Worm (Caenorhabditis elegans) whole organism, L3 larva: ENCODE data around the gene fbxc-32.

Experiments used
- ZK546.5 ChIP-seq: sonication (generic microtip); optimal IDR thresholded peaks from 2 replicates; lab custom pipeline; 2017; ENCODE audit warnings: missing biosample characterization, missing genetic modification characterization
- ceh-28 ChIP-seq: fragments of 150-350 bp; optimal IDR thresholded peaks from 2 replicates; lab custom pipeline; 2014; ENCODE audit warnings: missing biosample characterization, missing genetic modification reagents, missing genetic modification characterization
- daf-12 ChIP-seq: fragments of 150-350 bp; optimal IDR thresholded peaks from 2 replicates; lab custom pipeline; 2014; ENCODE audit warnings: missing biosample characterization, missing genetic modification reagents, missing genetic modification characterization
- egl-27 ChIP-seq: sonication (generic microtip); optimal IDR thresholded peaks from 4 replicates; lab custom pipeline; 2017; ENCODE audit warnings: missing biosample characterization, missing genetic modification reagents, missing genetic modification characterization
- elt-2 ChIP-seq: sonication (generic microtip); optimal IDR thresholded peaks from 2 replicates; lab custom pipeline; 2016; ENCODE audit warnings: missing genetic modification reagents, mild to moderate bottlenecking, missing genetic modification characterization, missing compliant biosample characterization
- elt-3 ChIP-seq, 3 experiments: fragments of 150-350 bp in 1 of 3; sonication (generic microtip) in 2 of 3; optimal IDR thresholded peaks; 2 replicates in 2 of 3; 4 replicates in 1 of 3; lab custom pipeline; 2014 to 2017; ENCODE audit warnings: missing biosample characterization in 3 of 3, missing genetic modification characterization in 3 of 3
- jun-1 ChIP-seq: fragments of 150-350 bp; optimal IDR thresholded peaks from 2 replicates; lab custom pipeline; 2014; ENCODE audit warnings: missing biosample characterization, missing genetic modification reagents, missing genetic modification characterization
- nhr-76 ChIP-seq: fragments of 150-350 bp; sonication (generic microtip); optimal IDR thresholded peaks from 5 replicates; lab custom pipeline; 2014; ENCODE audit warnings: missing biosample characterization, missing genetic modification characterization
- pqm-1 ChIP-seq: fragments of 150-350 bp; optimal IDR thresholded peaks from 2 replicates; lab custom pipeline; 2017; ENCODE audit warnings: missing biosample characterization, missing genetic modification characterization, inconsistent platforms

fbxc-32 gene

DNA sequence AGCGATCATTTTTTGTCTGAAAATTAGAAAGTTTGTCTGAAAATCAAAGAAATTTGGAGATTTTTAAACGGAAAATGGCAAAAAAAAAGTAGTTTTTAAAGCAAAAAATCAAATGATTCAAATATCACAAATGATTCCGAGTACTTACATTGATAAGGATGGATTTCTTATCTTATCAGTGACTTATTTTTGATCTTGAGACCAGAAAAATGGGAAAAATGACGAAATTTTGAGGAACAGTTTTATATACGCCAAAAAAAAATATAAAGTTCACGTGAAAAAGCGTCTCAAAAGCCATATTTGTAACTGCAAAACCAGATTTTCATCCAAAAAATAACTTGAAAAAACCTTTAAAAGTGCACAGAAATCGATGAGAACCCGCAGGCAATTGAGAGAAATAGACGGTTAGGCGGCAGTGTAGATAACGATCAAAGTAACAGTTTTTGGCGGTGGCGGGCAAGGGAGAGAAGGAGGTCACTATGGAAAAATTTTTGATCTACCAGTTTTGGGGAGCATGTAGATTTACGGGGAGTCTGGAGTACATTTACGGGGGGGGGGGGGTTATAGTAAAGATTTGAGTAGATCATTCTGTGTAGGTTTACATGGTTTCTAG, 47.2 kb downstream of the fbxc-32 start, which contains the start of gene T07D3.9:
TSS of gene T07D3.9 (minus strand) at position 194 of the 613 bp plus-strand sequence.
- TF ChIP-seq ZK546.5 (tag; lab: Kevin White, UChicago) (no peak), elt-2 (tag; lab: Kevin White, UChicago) (peak; percentile 94), pqm-1 (tag; lab: Kevin White, UChicago) (peak; percentile 83), ceh-28 (tag; lab: Kevin White, UChicago) (peak; percentile 40), nhr-76 (tag; lab: Kevin White, UChicago) (no peak), daf-12 (no peak), jun-1 (tag; lab: Kevin White, UChicago) (peak; percentile 3), egl-27 (tag; lab: Kevin White, UChicago) (peak; percentile 38), elt-3 (tag; optimal IDR thresholded peaks at IDR 0.05; lab: Kevin White, UChicago) (peak; percentile 6 to 87 (median 76))
